Worm (Caenorhabditis elegans) whole organism, L4 larva: ENCODE measurements around the gene F13B6.3.

Experiments
- R02D3.7 ChIP-seq: fragments of 150-350 bp; sonication (generic microtip); optimal IDR thresholded peaks from 3 replicates; lab custom pipeline; 2014; ENCODE audit warnings: missing biosample characterization, missing genetic modification characterization
- T20F7.1 ChIP-seq: fragments of 200-800 bp; sonication (Bioruptor generic); optimal IDR thresholded peaks from 2 replicates; lab custom pipeline; 2018; ENCODE audit warnings: mild to moderate bottlenecking, missing genetic modification characterization, missing compliant biosample characterization
- Y48G9A.11 ChIP-seq: fragments of 200-800 bp; sonication (Bioruptor generic); IDR thresholded peaks from 2 replicates; pipeline ENCODE4 v1.3.6; 2022; ENCODE audit warnings: missing genetic modification reagents, missing genetic modification characterization, missing compliant biosample characterization
- aly-2 ChIP-seq: sonication (generic microtip); optimal IDR thresholded peaks from 2 replicates; lab custom pipeline; 2018; ENCODE audit warnings: missing biosample characterization, missing genetic modification characterization
- ceh-28 ChIP-seq: fragments of 150-350 bp; optimal IDR thresholded peaks from 2 replicates; lab custom pipeline; 2014; ENCODE audit warnings: missing biosample characterization, missing genetic modification reagents, missing genetic modification characterization
- ces-1 ChIP-seq: fragments of 150-350 bp; sonication (generic microtip); optimal IDR thresholded peaks from 4 replicates; lab custom pipeline; 2014; ENCODE audit warnings: missing biosample characterization, missing genetic modification reagents, missing genetic modification characterization
- ctbp-1 ChIP-seq: fragments of 200-800 bp; sonication (Bioruptor generic); IDR thresholded peaks from 2 replicates; pipeline ENCODE4 v1.3.6; 2022; ENCODE audit warnings: missing genetic modification reagents, missing genetic modification characterization, missing compliant biosample characterization
- fos-1 ChIP-seq: fragments of 150-350 bp; optimal IDR thresholded peaks from 2 replicates; lab custom pipeline; 2014; ENCODE audit warnings: missing biosample characterization, missing genetic modification characterization
- hmg-1.1 ChIP-seq: fragments of 200-800 bp; sonication (Bioruptor generic); IDR thresholded peaks from 2 replicates; pipeline ENCODE4 v1.3.6; 2022; ENCODE audit warnings: missing genetic modification reagents, missing genetic modification characterization, missing compliant biosample characterization
- mdl-1 ChIP-seq, 2 experiments: fragments of 150-350 bp in 1 of 2; sonication (generic microtip) in 1 of 2; optimal IDR thresholded peaks; 2 replicates each; lab custom pipeline; 2014 to 2017; ENCODE audit warnings: missing biosample characterization in 2 of 2, missing genetic modification characterization in 2 of 2
- nhr-6 ChIP-seq: fragments of 150-350 bp; optimal IDR thresholded peaks from 2 replicates; lab custom pipeline; 2014; ENCODE audit warnings: missing biosample characterization, missing genetic modification characterization
- unc-62 ChIP-seq, 3 experiments: fragments of 150-350 bp in 1 of 3; sonication (generic microtip); optimal IDR thresholded peaks in 2 of 3; peaks in 1 of 3; 1 replicate in 1 of 3; 2 replicates in 2 of 3; lab custom pipeline; 2014 to 2017; ENCODE audit warnings: missing biosample characterization in 3 of 3, missing genetic modification characterization in 3 of 3, missing genetic modification reagents in 3 of 3, missing genotype in 1 of 3
- zip-11 ChIP-seq: fragments of 200-800 bp; sonication (Bioruptor generic); IDR thresholded peaks from 2 replicates; pipeline ENCODE4 v1.3.6; 2022; ENCODE audit warnings: missing genetic modification characterization, missing compliant biosample characterization

ce11 chrIV:7467170-7467569 lies 1.4 kb upstream of the F13B6.3 start:
- TF ChIP-seq zip-11 (no peak), unc-62 (GFP tag; optimal IDR thresholded peaks at IDR 0.05 in 1 of 2; lab: Kevin White, UChicago) (no peak), unc-62 (tag; optimal IDR thresholded peaks at IDR 0.05; lab: Kevin White, UChicago) (no peak), ces-1 (no peak), T20F7.1 (GFP tag; lab: Kevin White, UChicago) (no peak), aly-2 (tag; lab: Kevin White, UChicago) (no peak), hmg-1.1 (GFP tag; lab: Robert Waterston, UW) (no peak), mdl-1 (tag; optimal IDR thresholded peaks at IDR 0.05; lab: Kevin White, UChicago) (no peak), fos-1 (tag; lab: Kevin White, UChicago) (no peak), R02D3.7 (tag; lab: Kevin White, UChicago) (no peak), nhr-6 (no peak), Y48G9A.11 (GFP tag; lab: Robert Waterston, UW) (no peak), ceh-28 (tag; lab: Kevin White, UChicago) (no peak), ctbp-1 (GFP tag; lab: Robert Waterston, UW) (no peak)
